Worm (Caenorhabditis elegans) whole organism, L2 larva: ENCODE results near the gene K06H7.7.

Source experiments
- ceh-82 ChIP-seq: fragments of 150-350 bp; optimal IDR thresholded peaks from 2 replicates; lab custom pipeline; 2014; ENCODE audit warnings: missing biosample characterization, missing genetic modification characterization
- elt-1 ChIP-seq: fragments of 150-350 bp; optimal IDR thresholded peaks from 2 replicates; lab custom pipeline; 2014; ENCODE audit warnings: missing biosample characterization, missing genetic modification characterization
- lsy-2 ChIP-seq, 2 experiments: fragments of 150-350 bp in 1 of 2; sonication (generic microtip) in 1 of 2; optimal IDR thresholded peaks; 2 replicates each; lab custom pipeline; 2014 to 2017; ENCODE audit warnings: missing biosample characterization in 2 of 2, missing genetic modification characterization in 2 of 2
- mdl-1 ChIP-seq, 2 experiments: fragments of 150-350 bp in 1 of 2; sonication (generic microtip) in 1 of 2; optimal IDR thresholded peaks; 2 replicates each; lab custom pipeline; 2017; ENCODE audit warnings: missing biosample characterization in 2 of 2, missing genetic modification characterization in 2 of 2
- nhr-11 ChIP-seq: fragments of 150-350 bp; optimal IDR thresholded peaks from 2 replicates; lab custom pipeline; 2014; ENCODE audit warnings: missing biosample characterization, missing genetic modification characterization

DNA sequence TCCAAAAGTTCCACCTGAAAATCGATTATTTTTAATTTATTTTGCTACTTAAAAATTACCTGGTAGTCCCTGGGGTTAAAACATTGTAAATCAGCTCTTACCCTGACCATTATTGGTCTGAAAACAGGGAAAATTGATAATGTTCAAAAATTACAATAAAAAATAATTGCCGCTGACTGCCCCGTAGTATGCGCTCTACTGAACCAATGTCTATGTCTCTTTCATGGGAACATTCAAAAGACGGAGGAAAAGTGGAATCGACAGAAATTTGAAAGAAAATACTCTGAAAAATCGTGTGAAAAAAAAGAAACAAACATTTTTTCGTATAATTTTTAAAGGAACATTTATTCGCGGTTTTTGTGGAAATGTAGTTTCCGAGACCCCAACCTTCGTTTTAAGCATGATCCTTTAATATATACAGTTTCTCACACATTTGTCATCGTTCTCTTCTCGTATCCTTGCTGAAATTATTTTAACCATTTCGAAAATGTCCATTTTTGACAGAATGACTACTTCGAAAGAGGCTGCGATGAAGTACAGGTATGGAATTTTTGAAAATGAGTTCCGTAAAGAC is 5.0 kb downstream of the K06H7.7 start, which contains the start of the genes dcr-1 and apc-2:
- TF ChIP-seq ceh-82 (no peak), nhr-11 (tag; lab: Kevin White, UChicago) (no peak), elt-1 (tag; lab: Kevin White, UChicago) (no peak), lsy-2 (tag; optimal IDR thresholded peaks at IDR 0.05; lab: Kevin White, UChicago) (no peak), mdl-1 (tag; optimal IDR thresholded peaks at IDR 0.05; lab: Kevin White, UChicago) (no peak)
